ENCODE assay signal across 5 worm cellular contexts in genomic region chrII:11042878-11043331, ce11.
A peak's percentile ranks its signal among the peaks of the same experiment; 100 is the strongest.
TF ChIP-seq lines count a peak whose summit lies in the region.

No protein-coding gene starts in this region.

TF ChIP-seq in whole organism, L1 larva, 84 proteins besides CTCF, POLR2A, EP300 and RAD21 (continues in another document):
- no peak for TF ChIP-seq vab-15 (tag; optimal IDR thresholded peaks at IDR 0.05; lab: Kevin White, UChicago)
- TF ChIP-seq nhr-237 (tag; optimal IDR thresholded peaks at IDR 0.05; lab: Kevin White, UChicago): no peak
- peak; percentile 22 for TF ChIP-seq nhr-90 (tag; optimal IDR thresholded peaks at IDR 0.05; lab: Kevin White, UChicago; ENCODE audit: poor library complexity)
- peak; percentile 60 for TF ChIP-seq fkh-10 (GFP tag; optimal IDR thresholded peaks at IDR 0.05; lab: Kevin White, UChicago)
- peak; percentile 59 to 77 for TF ChIP-seq lsy-2 (tag; optimal IDR thresholded peaks at IDR 0.05; lab: Kevin White, UChicago)
- TF ChIP-seq jun-1 (tag; optimal IDR thresholded peaks at IDR 0.05; lab: Kevin White, UChicago): peak; percentile 76
- TF ChIP-seq hlh-17 (GFP tag; optimal IDR thresholded peaks at IDR 0.05; lab: Kevin White, UChicago; ENCODE audit: borderline replicate concordance): no peak
- no peak for TF ChIP-seq lin-15B (tag; optimal IDR thresholded peaks at IDR 0.05; lab: Kevin White, UChicago)
- TF ChIP-seq C16A3.4 (tag; optimal IDR thresholded peaks at IDR 0.05; lab: Kevin White, UChicago): peak; percentile 51
- TF ChIP-seq ceh-63 (GFP tag; optimal IDR thresholded peaks at IDR 0.05; lab: Kevin White, UChicago): no peak
- TF ChIP-seq isw-1 (GFP tag; IDR thresholded peaks at IDR 0.05; lab: Robert Waterston, UW): peak; percentile 30; the same call in 1 of the 2 replicates
- peak; percentile 32 to 43 (median 35) for TF ChIP-seq dpl-1 (GFP tag; optimal IDR thresholded peaks at IDR 0.05; lab: Kevin White, UChicago)
- no peak for TF ChIP-seq blmp-1 (tag; optimal IDR thresholded peaks at IDR 0.05; lab: Kevin White, UChicago)
- no peak for TF ChIP-seq ceh-90 (tag; optimal IDR thresholded peaks at IDR 0.05; lab: Kevin White, UChicago)
- TF ChIP-seq mdl-1 (tag; optimal IDR thresholded peaks at IDR 0.05; lab: Kevin White, UChicago): peak in 1 of 2 experiments; percentile 28
- no peak for TF ChIP-seq pqm-1 (tag; optimal IDR thresholded peaks at IDR 0.05; lab: Kevin White, UChicago)
- TF ChIP-seq nhr-19 (GFP tag; conservative IDR thresholded peaks at IDR 0.05; lab: Robert Waterston, UW): peak; percentile 35
- no peak for TF ChIP-seq fos-1 (tag; optimal IDR thresholded peaks at IDR 0.05; lab: Kevin White, UChicago)

TF ChIP-seq in whole organism, L3 larva, 47 proteins besides CTCF, POLR2A, EP300 and RAD21 (continues in another document):
- TF ChIP-seq elt-2 (tag; optimal IDR thresholded peaks at IDR 0.05; lab: Kevin White, UChicago) (peak; percentile 89), mdl-1 (tag; optimal IDR thresholded peaks at IDR 0.05; lab: Kevin White, UChicago) (no peak), egl-27 (tag; optimal IDR thresholded peaks at IDR 0.05; lab: Kevin White, UChicago) (peak; percentile 52), fos-1 (tag; optimal IDR thresholded peaks at IDR 0.05; lab: Kevin White, UChicago) (no peak), nhr-12 (tag; optimal IDR thresholded peaks at IDR 0.05; lab: Kevin White, UChicago) (no peak), unc-39 (tag; optimal IDR thresholded peaks at IDR 0.05; lab: Kevin White, UChicago) (no peak), jun-1 (tag; optimal IDR thresholded peaks at IDR 0.05; lab: Kevin White, UChicago) (peak; percentile 42), ceh-28 (tag; optimal IDR thresholded peaks at IDR 0.05; lab: Kevin White, UChicago) (peak; percentile 78), hmg-11 (tag; optimal IDR thresholded peaks at IDR 0.05; lab: Kevin White, UChicago) (peak; percentile 94), eor-1 (tag; optimal IDR thresholded peaks at IDR 0.05; lab: Kevin White, UChicago) (no peak), ceh-16 (tag; optimal IDR thresholded peaks at IDR 0.05; lab: Kevin White, UChicago) (no peak), nhr-77 (tag; optimal IDR thresholded peaks at IDR 0.05; lab: Kevin White, UChicago) (no peak), ztf-4 (tag; optimal IDR thresholded peaks at IDR 0.05; lab: Kevin White, UChicago) (no peak), ceh-9 (tag; optimal IDR thresholded peaks at IDR 0.05; lab: Kevin White, UChicago) (no peak), R02D3.7 (tag; optimal IDR thresholded peaks at IDR 0.05; lab: Kevin White, UChicago) (no peak), mml-1 (tag; optimal IDR thresholded peaks at IDR 0.05; lab: Kevin White, UChicago) (no peak), fkh-10 (GFP tag; optimal IDR thresholded peaks at IDR 0.05; lab: Kevin White, UChicago) (peak; percentile 45), lin-15B (tag; optimal IDR thresholded peaks at IDR 0.05; lab: Kevin White, UChicago) (peak; percentile 67), aly-2 (tag; optimal IDR thresholded peaks at IDR 0.05; lab: Kevin White, UChicago) (no peak), nhr-11 (tag; optimal IDR thresholded peaks at IDR 0.05; lab: Kevin White, UChicago) (no peak)

TF ChIP-seq in whole organism, early embryonic, 17 proteins besides CTCF, POLR2A, EP300 and RAD21:
- TF ChIP-seq tra-4 (tag; optimal IDR thresholded peaks at IDR 0.05; lab: Kevin White, UChicago) (no peak), pes-1 (GFP tag; IDR thresholded peaks at IDR 0.05; lab: Robert Waterston, UW) (0 out of 2 replicates have a peak, but pooled peaks have one; percentile 45), flt-1 (GFP tag; IDR thresholded peaks at IDR 0.05; lab: Robert Waterston, UW) (no peak), scrt-1 (GFP tag; IDR thresholded peaks at IDR 0.05; lab: Robert Waterston, UW) (no peak), tbx-37 (GFP tag; conservative IDR thresholded peaks at IDR 0.05; lab: Robert Waterston, UW) (0 out of 2 replicates have a peak, but pooled peaks have one; percentile 20), ceh-13 (GFP tag; optimal IDR thresholded peaks at IDR 0.05; lab: Kevin White, UChicago) (no peak), hnd-1 (tag; optimal IDR thresholded peaks at IDR 0.05; lab: Kevin White, UChicago) (no peak), B0310.2 (tag; optimal IDR thresholded peaks at IDR 0.05; lab: Kevin White, UChicago) (peak; percentile 55), F13C5.2 (tag; optimal IDR thresholded peaks at IDR 0.05; lab: Kevin White, UChicago) (peak; percentile 57), aly-1 (tag; optimal IDR thresholded peaks at IDR 0.05; lab: Kevin White, UChicago) (peak; percentile 79), ets-7 (tag; optimal IDR thresholded peaks at IDR 0.05; lab: Kevin White, UChicago) (peak; percentile 5), tbx-11 (GFP tag; IDR thresholded peaks at IDR 0.05; lab: Robert Waterston, UW) (no peak), ceh-36 (tag; optimal IDR thresholded peaks at IDR 0.05; lab: Kevin White, UChicago) (peak; percentile 32), sea-1 (GFP tag; conservative IDR thresholded peaks at IDR 0.05; lab: Robert Waterston, UW) (no peak), hmbx-1 (tag; optimal IDR thresholded peaks at IDR 0.05; lab: Kevin White, UChicago) (no peak), ama-1 (optimal IDR thresholded peaks at IDR 0.05; lab: Kevin White, UChicago) (no peak), hmg-4 (GFP tag; optimal IDR thresholded peaks at IDR 0.05; lab: Kevin White, UChicago) (peak; percentile 94)

TF ChIP-seq in whole organism, midembryonic, 9 proteins besides CTCF, POLR2A, EP300 and RAD21:
- no peak for TF ChIP-seq tab-1 (GFP tag; IDR thresholded peaks at IDR 0.05; lab: Robert Waterston, UW)
- no peak for TF ChIP-seq ref-1 (GFP tag; conservative IDR thresholded peaks at IDR 0.05; lab: Robert Waterston, UW)
- peak; percentile 81 for TF ChIP-seq cog-1 (tag; optimal IDR thresholded peaks at IDR 0.05; lab: Kevin White, UChicago)
- TF ChIP-seq med-1 (GFP tag; optimal IDR thresholded peaks at IDR 0.05; lab: Kevin White, UChicago; ENCODE audit: insufficient read depth): no peak
- TF ChIP-seq ztf-23 (GFP tag; IDR thresholded peaks at IDR 0.05; lab: Robert Waterston, UW): peak; percentile 70; the same call in 1 of the 2 replicates
- TF ChIP-seq ztf-29 (GFP tag; IDR thresholded peaks at IDR 0.05; lab: Robert Waterston, UW): peak; percentile 86
- peak; percentile 48; the same call in 1 of the 2 replicates for TF ChIP-seq flt-1 (GFP tag; IDR thresholded peaks at IDR 0.05; lab: Robert Waterston, UW)
- TF ChIP-seq T22C8.4 (GFP tag; IDR thresholded peaks at IDR 0.05; lab: Robert Waterston, UW): peak; percentile 85
- 0 out of 2 replicates have a peak, but pooled peaks have one; percentile 38 for TF ChIP-seq klf-2 (GFP tag; conservative IDR thresholded peaks at IDR 0.05; lab: Robert Waterston, UW)

TF ChIP-seq in whole organism, young adult, 124 proteins besides CTCF, POLR2A, EP300 and RAD21 (continues in another document):
- TF ChIP-seq attf-5 (GFP tag; optimal IDR thresholded peaks at IDR 0.05; lab: Kevin White, UChicago): peak; percentile 85
- peak; percentile 74 for TF ChIP-seq K12H6.12 (tag; optimal IDR thresholded peaks at IDR 0.05; lab: Kevin White, UChicago)
- no peak for TF ChIP-seq madf-8 (GFP tag; conservative IDR thresholded peaks at IDR 0.05; lab: Robert Waterston, UW)
- TF ChIP-seq nhr-90 (tag; optimal IDR thresholded peaks at IDR 0.05; lab: Kevin White, UChicago): no peak
- peak; percentile 82 for TF ChIP-seq B0336.3 (GFP tag; IDR thresholded peaks at IDR 0.05; lab: Robert Waterston, UW)
- TF ChIP-seq F52B5.7 (tag; optimal IDR thresholded peaks at IDR 0.05; lab: Kevin White, UChicago): no peak
- TF ChIP-seq Y56A3A.18 (GFP tag; IDR thresholded peaks at IDR 0.05; lab: Robert Waterston, UW): peak; percentile 65; the same call in 1 of the 2 replicates
- TF ChIP-seq rcor-1 (GFP tag; IDR thresholded peaks at IDR 0.05; lab: Robert Waterston, UW): peak; percentile 23; the same call in 1 of the 2 replicates
- peak; percentile 4 for TF ChIP-seq atf-7 (tag; optimal IDR thresholded peaks at IDR 0.05; lab: Kevin White, UChicago)
- TF ChIP-seq ceh-27 (GFP tag; optimal IDR thresholded peaks at IDR 0.05; lab: Kevin White, UChicago): peak; percentile 66
- peak; percentile 14 for TF ChIP-seq athp-1 (tag; optimal IDR thresholded peaks at IDR 0.05; lab: Kevin White, UChicago)
- TF ChIP-seq rec-8 (tag; optimal IDR thresholded peaks at IDR 0.05; lab: Kevin White, UChicago): no peak
- 0 out of 2 replicates have a peak, but pooled peaks have one; percentile 32 for TF ChIP-seq ekl-4 (GFP tag; IDR thresholded peaks at IDR 0.05; lab: Robert Waterston, UW)
- TF ChIP-seq mcd-1 (GFP tag; IDR thresholded peaks at IDR 0.05; lab: Robert Waterston, UW): peak; percentile 64
- peak; percentile 96 for TF ChIP-seq zfh-2 (GFP tag; conservative IDR thresholded peaks at IDR 0.05; lab: Robert Waterston, UW)
- no peak for TF ChIP-seq ztf-6 (GFP tag; IDR thresholded peaks at IDR 0.05; lab: Robert Waterston, UW)
- TF ChIP-seq madf-6 (GFP tag; IDR thresholded peaks at IDR 0.05; lab: Robert Waterston, UW): 0 out of 2 replicates have a peak, but pooled peaks have one; percentile 37
- peak; percentile 11 for TF ChIP-seq ztf-22 (GFP tag; optimal IDR thresholded peaks at IDR 0.05; lab: Kevin White, UChicago)
- TF ChIP-seq ets-4 (GFP tag; optimal IDR thresholded peaks at IDR 0.05; lab: Kevin White, UChicago): peak; percentile 16
- peak; percentile 22 for TF ChIP-seq ztf-26 (tag; optimal IDR thresholded peaks at IDR 0.05; lab: Kevin White, UChicago)
- TF ChIP-seq mes-4 (tag; optimal IDR thresholded peaks at IDR 0.05; lab: Kevin White, UChicago): no peak
- TF ChIP-seq tbp1 (GFP tag; optimal IDR thresholded peaks at IDR 0.05; lab: Kevin White, UChicago): peak; percentile 52
- TF ChIP-seq lsy-27 (tag; optimal IDR thresholded peaks at IDR 0.05; lab: Kevin White, UChicago; ENCODE audit: borderline replicate concordance, insufficient read depth): no peak
- TF ChIP-seq snpc-3.4 (tag; optimal IDR thresholded peaks at IDR 0.05; lab: Kevin White, UChicago): no peak
- 0 out of 2 replicates have a peak, but pooled peaks have one; percentile 40 for TF ChIP-seq K11D2.4 (GFP tag; IDR thresholded peaks at IDR 0.05; lab: Robert Waterston, UW)
- no peak; the same call in 1 of the 2 replicates for TF ChIP-seq ceh-100 (GFP tag; IDR thresholded peaks at IDR 0.05; lab: Robert Waterston, UW)
- TF ChIP-seq lin-40 (tag; optimal IDR thresholded peaks at IDR 0.05; lab: Kevin White, UChicago): peak; percentile 52
- TF ChIP-seq pbrm-1 (GFP tag; IDR thresholded peaks at IDR 0.05; lab: Robert Waterston, UW): 0 out of 2 replicates have a peak, but pooled peaks have one; percentile 21
- peak; percentile 5 for TF ChIP-seq gei-17 (GFP tag; optimal IDR thresholded peaks at IDR 0.05; lab: Kevin White, UChicago)
- TF ChIP-seq dox-1 (GFP tag; IDR thresholded peaks at IDR 0.05; lab: Robert Waterston, UW): peak; percentile 70
- no peak for TF ChIP-seq him-1 (tag; optimal IDR thresholded peaks at IDR 0.05; lab: Kevin White, UChicago)
- peak; percentile 26 for TF ChIP-seq madf-10 (tag; optimal IDR thresholded peaks at IDR 0.05; lab: Kevin White, UChicago)
- TF ChIP-seq nhr-27 (tag; optimal IDR thresholded peaks at IDR 0.05; lab: Kevin White, UChicago): no peak
- peak; percentile 34 for TF ChIP-seq lin-54 (GFP tag; optimal IDR thresholded peaks at IDR 0.05; lab: Kevin White, UChicago)

Comparison
In these comparisons a context has a peak if more than half of its experiments do, and no peak if none do; other contexts are left out.
1. Of the 8 proteins assayed by ChIP-seq in both whole organism, young adult and whole organism, L1 larva: peak only in whole organism, young adult: ama-1; only in whole organism, L1 larva: dpl-1, efl-1, nhr-90 and unc-130; in both: snpc-4; in neither: 1; mixed calls (peak in some experiments, not most) for 1.